Worm (Caenorhabditis elegans) whole organism, L2 larva: ENCODE data around the gene fbxa-89.

Experiments used
- R02D3.7 ChIP-seq: fragments of 150-350 bp; optimal IDR thresholded peaks from 2 replicates; lab custom pipeline; 2014; ENCODE audit warnings: missing biosample characterization, missing genetic modification characterization
- aly-2 ChIP-seq: fragments of 150-350 bp; optimal IDR thresholded peaks from 2 replicates; lab custom pipeline; 2014; ENCODE audit warnings: missing biosample characterization, missing genetic modification characterization
- ama-1 ChIP-seq: fragments of 150-350 bp; optimal IDR thresholded peaks from 2 replicates; lab custom pipeline; 2018; ENCODE audit warnings: inconsistent platforms
- blmp-1 ChIP-seq: sonication (generic microtip); optimal IDR thresholded peaks from 2 replicates; lab custom pipeline; 2017; ENCODE audit warnings: missing genetic modification characterization, mild to moderate bottlenecking, missing compliant biosample characterization, antibody characterized with exemption, moderate library complexity; ENCODE audit not compliant: insufficient read depth
- ceh-82 ChIP-seq: fragments of 150-350 bp; optimal IDR thresholded peaks from 2 replicates; lab custom pipeline; 2014; ENCODE audit warnings: missing biosample characterization, missing genetic modification characterization
- egl-27 ChIP-seq: sonication (generic microtip); optimal IDR thresholded peaks from 3 replicates; lab custom pipeline; 2017; ENCODE audit warnings: missing biosample characterization, missing genetic modification reagents, missing genetic modification characterization
- gmeb-1 ChIP-seq: fragments of 150-350 bp; optimal IDR thresholded peaks from 2 replicates; lab custom pipeline; 2014; ENCODE audit warnings: missing biosample characterization, missing genetic modification characterization
- lin-11 ChIP-seq: fragments of 150-350 bp; sonication (generic microtip); optimal IDR thresholded peaks from 2 replicates; lab custom pipeline; 2014; ENCODE audit warnings: missing biosample characterization, missing genetic modification characterization, inconsistent platforms, mixed read lengths
- lin-39 ChIP-seq: fragments of 150-350 bp; optimal IDR thresholded peaks from 2 replicates; lab custom pipeline; 2014; ENCODE audit warnings: missing biosample characterization, missing genetic modification reagents, missing genetic modification characterization
- mdl-1 ChIP-seq, 2 experiments: fragments of 150-350 bp in 1 of 2; sonication (generic microtip) in 1 of 2; optimal IDR thresholded peaks; 2 replicates each; lab custom pipeline; 2017; ENCODE audit warnings: missing biosample characterization in 2 of 2, missing genetic modification characterization in 2 of 2
- nhr-12 ChIP-seq: fragments of 150-350 bp; optimal IDR thresholded peaks from 2 replicates; lab custom pipeline; 2014; ENCODE audit warnings: missing biosample characterization, missing genetic modification characterization
- peb-1 ChIP-seq: fragments of 150-350 bp; optimal IDR thresholded peaks from 2 replicates; lab custom pipeline; 2014; ENCODE audit warnings: missing biosample characterization, missing genetic modification characterization
- sem-4 ChIP-seq: fragments of 150-350 bp; optimal IDR thresholded peaks from 2 replicates; lab custom pipeline; 2014; ENCODE audit warnings: missing biosample characterization, missing genetic modification reagents, missing genetic modification characterization
- sma-9 ChIP-seq, 2 experiments: fragments of 150-350 bp in 1 of 2; sonication (generic microtip) in 1 of 2; optimal IDR thresholded peaks; 2 replicates each; lab custom pipeline; 2014 to 2016; ENCODE audit warnings: missing genetic modification characterization in 2 of 2, mild to moderate bottlenecking in 1 of 2, missing biosample characterization in 1 of 2, missing compliant biosample characterization in 1 of 2, missing genetic modification reagents in 1 of 2, moderate library complexity in 1 of 2
- unc-39 ChIP-seq: fragments of 150-350 bp; optimal IDR thresholded peaks from 2 replicates; lab custom pipeline; 2014; ENCODE audit warnings: missing biosample characterization, missing genetic modification characterization
- unc-55 ChIP-seq: fragments of 150-350 bp; sonication (generic microtip); optimal IDR thresholded peaks from 3 replicates; lab custom pipeline; 2014; ENCODE audit warnings: missing biosample characterization, missing genetic modification reagents, missing genetic modification characterization
- unc-62 ChIP-seq: fragments of 150-350 bp; optimal IDR thresholded peaks from 2 replicates; lab custom pipeline; 2014; ENCODE audit warnings: missing biosample characterization, missing genetic modification reagents, missing genetic modification characterization
- ztf-11 ChIP-seq: sonication (generic microtip); optimal IDR thresholded peaks from 2 replicates; lab custom pipeline; 2017; ENCODE audit warnings: missing biosample characterization, missing genetic modification characterization
- ztf-4 ChIP-seq: fragments of 150-350 bp; optimal IDR thresholded peaks from 2 replicates; lab custom pipeline; 2014; ENCODE audit warnings: missing biosample characterization, missing genetic modification characterization

The fbxa-89 gene

ce11 chrIII:12273598-12274090 is 37.7 kb downstream of the fbxa-89 start, which contains the start of the genes Y75B8A.24 and Y75B8A.25 (continued):
- TF ChIP-seq unc-55 (GFP tag; lab: Kevin White, UChicago) (peak; percentile 80), ztf-11 (tag; lab: Kevin White, UChicago) (no peak), sma-9 (GFP tag; optimal IDR thresholded peaks at IDR 0.05; lab: Kevin White, UChicago) (no peak), sma-9 (tag; optimal IDR thresholded peaks at IDR 0.05; lab: Kevin White, UChicago) (no peak), ceh-82 (no peak), ama-1 (lab: Kevin White, UChicago) (no peak), egl-27 (tag; lab: Kevin White, UChicago) (no peak), peb-1 (tag; lab: Kevin White, UChicago) (no peak), aly-2 (no peak), mdl-1 (tag; optimal IDR thresholded peaks at IDR 0.05; lab: Kevin White, UChicago) (no peak), unc-39 (no peak), sem-4 (tag; lab: Kevin White, UChicago) (peak; percentile 82), lin-11 (no peak), unc-62 (GFP tag; lab: Kevin White, UChicago) (no peak)

- TF ChIP-seq unc-55 (GFP tag; lab: Kevin White, UChicago) (peak; percentile 63), lin-39 (no peak), R02D3.7 (tag; lab: Kevin White, UChicago) (peak; percentile 57), gmeb-1 (tag; lab: Kevin White, UChicago) (peak; percentile 91), nhr-12 (tag; lab: Kevin White, UChicago) (no peak)
Observed at ce11 chrIII:12278766-12279165, 42.8 kb downstream of the fbxa-89 start.

- TF ChIP-seq ztf-4 (tag; lab: Kevin White, UChicago) (no peak), blmp-1 (no peak), unc-62 (GFP tag; lab: Kevin White, UChicago) (no peak)
- TF ChIP-seq, all 48 proteins: peak for 0
Observed at ce11 chrIII:12284157-12284556, 48.2 kb downstream of the fbxa-89 start.
